Worm (Caenorhabditis elegans) whole organism, early embryonic: ENCODE data around the gene F57F4.2.

ENCODE experiments used
- F13C5.2 ChIP-seq: sonication (generic microtip); optimal IDR thresholded peaks from 2 replicates; lab custom pipeline; 2017; ENCODE audit warnings: mild to moderate bottlenecking, missing genetic modification characterization, inconsistent platforms, missing compliant biosample characterization
- ama-1 ChIP-seq: fragments of 150-350 bp; optimal IDR thresholded peaks from 2 replicates; lab custom pipeline; 2014
- ceh-36 ChIP-seq: sonication (generic microtip); optimal IDR thresholded peaks from 2 replicates; lab custom pipeline; 2016; ENCODE audit warnings: missing genetic modification characterization, inconsistent platforms, missing compliant biosample characterization
- ets-7 ChIP-seq: sonication (generic microtip); optimal IDR thresholded peaks from 2 replicates; lab custom pipeline; 2016; ENCODE audit warnings: missing genotype, missing genetic modification characterization, missing compliant biosample characterization
- flt-1 ChIP-seq: fragments of 200-800 bp; sonication (Bioruptor generic); IDR thresholded peaks from 2 replicates; pipeline ENCODE4 v1.3.6; 2022; ENCODE audit warnings: missing genetic modification characterization, missing compliant biosample characterization
- hmbx-1 ChIP-seq: sonication (generic microtip); optimal IDR thresholded peaks from 2 replicates; lab custom pipeline; 2016; ENCODE audit warnings: mild to moderate bottlenecking, missing genetic modification characterization, missing compliant biosample characterization
- hnd-1 ChIP-seq: sonication (generic microtip); optimal IDR thresholded peaks from 2 replicates; lab custom pipeline; 2016; ENCODE audit warnings: missing genetic modification characterization, missing compliant biosample characterization
- pes-1 ChIP-seq: fragments of 200-800 bp; sonication (Bioruptor generic); IDR thresholded peaks from 2 replicates; pipeline ENCODE4 v1.3.6; 2022; ENCODE audit warnings: missing genetic modification reagents, missing genetic modification characterization, missing compliant biosample characterization
- scrt-1 ChIP-seq: fragments of 200-800 bp; sonication (Bioruptor generic); IDR thresholded peaks from 2 replicates; pipeline ENCODE4 v1.3.6; 2022; ENCODE audit warnings: missing genetic modification characterization, missing compliant biosample characterization
- sea-1 ChIP-seq: fragments of 200-800 bp; sonication (Bioruptor generic); conservative IDR thresholded peaks from 2 replicates; pipeline ENCODE4 v1.3.6; 2022; ENCODE audit warnings: missing genetic modification characterization, missing compliant biosample characterization
- tbx-11 ChIP-seq: fragments of 200-800 bp; sonication (Bioruptor generic); IDR thresholded peaks from 2 replicates; pipeline ENCODE4 v1.3.6; 2022; ENCODE audit warnings: missing genetic modification characterization, missing compliant biosample characterization
- tra-4 ChIP-seq: sonication (generic microtip); optimal IDR thresholded peaks from 2 replicates; lab custom pipeline; 2017; ENCODE audit warnings: missing genetic modification characterization, missing compliant biosample characterization

DNA sequence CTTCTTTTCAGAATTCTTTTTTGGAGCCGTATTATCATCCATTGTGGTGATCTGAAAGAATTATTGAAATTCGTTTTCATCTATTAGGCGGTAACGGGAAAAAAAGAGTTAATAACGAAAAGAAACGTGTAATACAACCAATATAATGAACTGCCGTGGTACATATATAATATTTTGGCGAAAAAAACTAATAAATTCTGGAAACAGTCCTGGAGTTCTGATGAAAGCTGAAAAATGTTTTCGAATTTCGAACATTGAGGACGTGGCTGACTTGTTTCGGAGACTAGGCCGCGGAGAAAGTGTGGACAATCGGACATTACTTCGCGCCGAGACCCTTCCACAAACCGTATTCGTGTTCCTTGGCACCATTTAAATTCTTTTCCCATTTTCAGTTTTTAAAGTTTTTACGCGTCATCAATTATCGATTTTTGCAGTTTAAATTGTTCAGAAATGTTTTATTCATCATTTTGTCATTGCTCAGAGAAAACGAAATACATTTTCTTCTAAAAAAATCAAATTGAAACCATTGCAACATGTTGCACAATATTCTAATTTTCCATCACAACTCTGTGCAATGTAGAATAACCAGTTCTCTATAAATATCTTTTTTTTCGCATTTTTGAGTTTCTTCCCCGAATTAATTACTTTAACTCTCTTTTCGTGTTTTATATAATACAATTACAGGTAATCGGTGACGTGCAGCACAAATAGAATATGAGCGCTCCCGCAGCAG lies 44.1 kb upstream of the F57F4.2 start, which contains the start of the genes gad-1 and erfa-1:
- TF ChIP-seq ama-1, result no peak
- no peak for TF ChIP-seq tbx-11 (GFP tag; lab: Robert Waterston, UW)
- TF ChIP-seq ceh-36 (tag; lab: Kevin White, UChicago), result no peak
- no peak for TF ChIP-seq F13C5.2 (tag; lab: Kevin White, UChicago)
- TF ChIP-seq hmbx-1, result no peak
- no peak for TF ChIP-seq sea-1 (GFP tag; lab: Robert Waterston, UW)
- no peak for TF ChIP-seq pes-1
- no peak for TF ChIP-seq ets-7
- no peak for TF ChIP-seq tra-4 (tag; lab: Kevin White, UChicago)
- no peak for TF ChIP-seq flt-1 (GFP tag; lab: Robert Waterston, UW)
- TF ChIP-seq hnd-1 (tag; lab: Kevin White, UChicago), result no peak
- no peak for TF ChIP-seq scrt-1 (GFP tag; lab: Robert Waterston, UW)
